Worm (Caenorhabditis elegans) whole organism, late embryonic: ENCODE data around the gene T13C5.6.

Source experiments
- pax-1 ChIP-seq: fragments of 150-350 bp; optimal IDR thresholded peaks from 2 replicates; lab custom pipeline; 2014; ENCODE audit warnings: missing biosample characterization, missing genetic modification characterization
- pha-4 ChIP-seq: fragments of 150-350 bp; optimal IDR thresholded peaks from 2 replicates; lab custom pipeline; 2018; ENCODE audit warnings: missing biosample characterization, missing genetic modification reagents, missing genetic modification characterization

- no peak for TF ChIP-seq pax-1 (tag; lab: Kevin White, UChicago)
- TF ChIP-seq pha-4 (tag; lab: Kevin White, UChicago), result no peak
Measured at ce11 chrX:6216551-6216950, 9.1 kb upstream of the T13C5.6 start, which contains the start of gene lrch-1.
